Fruit fly (Drosophila melanogaster) whole organism, prepupa: ENCODE measurements around the gene Prosbeta3.

Experiments
- CG10631 ChIP-seq: fragments of 200-800 bp; sonication (Bioruptor generic); optimal IDR thresholded peaks from 2 replicates; lab custom pipeline; 2016; ENCODE audit warnings: missing biosample characterization, missing genetic modification characterization
- CG10669 ChIP-seq: fragments of 200-800 bp; sonication (Bioruptor generic); optimal IDR thresholded peaks from 3 replicates; lab custom pipeline; 2018; ENCODE audit warnings: missing biosample characterization, mild to moderate bottlenecking, missing genetic modification characterization, moderate library complexity
- CG11294 ChIP-seq: fragments of 200-800 bp; sonication (Bioruptor generic); IDR thresholded peaks from 2 replicates; pipeline ENCODE4 v1.3.6; 2022; ENCODE audit warnings: missing biosample characterization, missing genetic modification characterization
- CG11902 ChIP-seq: fragments of 200-800 bp; sonication (Bioruptor generic); optimal IDR thresholded peaks from 3 replicates; lab custom pipeline; 2016; ENCODE audit warnings: missing biosample characterization, missing genetic modification characterization
- CG15336 ChIP-seq: fragments of 200-800 bp; sonication (Bioruptor generic); IDR thresholded peaks from 2 replicates; pipeline ENCODE4 v1.3.6; 2022; ENCODE audit warnings: missing biosample characterization, missing genetic modification characterization
- CG1621 ChIP-seq: fragments of 200-800 bp; sonication (Bioruptor generic); optimal IDR thresholded peaks from 3 replicates; lab custom pipeline; 2018; ENCODE audit warnings: missing biosample characterization, mild to moderate bottlenecking, missing genetic modification characterization
- CG16779 ChIP-seq: fragments of 200-800 bp; sonication (Bioruptor generic); optimal IDR thresholded peaks from 3 replicates; lab custom pipeline; 2017; ENCODE audit warnings: missing biosample characterization, mild to moderate bottlenecking, missing genetic modification characterization
- CG3032 ChIP-seq: fragments of 200-800 bp; optimal IDR thresholded peaks from 2 replicates; lab custom pipeline; 2019; ENCODE audit warnings: missing biosample characterization, mild to moderate bottlenecking, missing genetic modification characterization, moderate library complexity
- CG31627 ChIP-seq: fragments of 200-800 bp; sonication (Bioruptor generic); optimal IDR thresholded peaks from 3 replicates; lab custom pipeline; 2016; ENCODE audit warnings: missing biosample characterization, missing genetic modification characterization
- CG32006 ChIP-seq: fragments of 200-800 bp; sonication (Bioruptor generic); optimal IDR thresholded peaks from 3 replicates; lab custom pipeline; 2017; ENCODE audit warnings: missing biosample characterization, mild to moderate bottlenecking, missing genetic modification characterization
- CG34406 ChIP-seq: fragments of 200-800 bp; sonication (Bioruptor generic); optimal IDR thresholded peaks from 3 replicates; lab custom pipeline; 2016; ENCODE audit warnings: missing biosample characterization, missing genetic modification characterization
- CG3919 ChIP-seq: fragments of 200-800 bp; sonication (Bioruptor generic); optimal IDR thresholded peaks from 3 replicates; lab custom pipeline; 2016; ENCODE audit warnings: missing biosample characterization, missing genetic modification characterization
- CG6163 ChIP-seq: fragments of 200-800 bp; sonication (Bioruptor generic); IDR thresholded peaks from 3 replicates; pipeline ENCODE4 v1.3.6; 2022; ENCODE audit warnings: missing biosample characterization, missing genetic modification characterization
- CG6276 ChIP-seq: fragments of 200-800 bp; sonication (Bioruptor generic); optimal IDR thresholded peaks from 2 replicates; lab custom pipeline; 2017; ENCODE audit warnings: missing biosample characterization, mild to moderate bottlenecking, missing genetic modification characterization
- CG6792 ChIP-seq: fragments of 200-800 bp; sonication (Bioruptor generic); optimal IDR thresholded peaks from 3 replicates; lab custom pipeline; 2016; ENCODE audit warnings: missing biosample characterization, missing genetic modification characterization
- CG6808 ChIP-seq: fragments of 200-800 bp; sonication (Bioruptor generic); optimal IDR thresholded peaks from 3 replicates; lab custom pipeline; 2017; ENCODE audit warnings: missing biosample characterization, missing genetic modification characterization, mild to moderate bottlenecking, moderate library complexity, missing genetic modification reagents
- CG6854 ChIP-seq: fragments of 200-800 bp; sonication (Bioruptor generic); optimal IDR thresholded peaks from 2 replicates; lab custom pipeline; 2017; ENCODE audit warnings: missing biosample characterization, mild to moderate bottlenecking, missing genetic modification characterization
- CG7368 ChIP-seq: fragments of 200-800 bp; sonication (Bioruptor generic); optimal IDR thresholded peaks from 3 replicates; lab custom pipeline; 2016; ENCODE audit warnings: missing biosample characterization, missing genetic modification characterization
- CG8119 ChIP-seq: fragments of 200-800 bp; sonication (Bioruptor generic); IDR thresholded peaks from 3 replicates; pipeline ENCODE4 v1.3.6; 2022; ENCODE audit warnings: missing biosample characterization, missing genetic modification characterization
- CG8319 ChIP-seq: fragments of 200-800 bp; sonication (Bioruptor generic); optimal IDR thresholded peaks from 3 replicates; lab custom pipeline; 2016; ENCODE audit warnings: missing biosample characterization, missing genetic modification characterization
- CG8632 ChIP-seq: fragments of 200-800 bp; sonication (Bioruptor generic); optimal IDR thresholded peaks from 3 replicates; lab custom pipeline; 2016; ENCODE audit warnings: missing biosample characterization, missing genetic modification characterization
- CG9139 ChIP-seq: fragments of 200-800 bp; sonication (Bioruptor generic); optimal IDR thresholded peaks from 3 replicates; lab custom pipeline; 2017; ENCODE audit warnings: missing biosample characterization, mild to moderate bottlenecking, missing genetic modification characterization
- Eip75B ChIP-seq: fragments of 200-800 bp; sonication (Bioruptor generic); optimal IDR thresholded peaks from 3 replicates; lab custom pipeline; 2016; ENCODE audit warnings: missing biosample characterization, missing genetic modification characterization
- Eip78C ChIP-seq: fragments of 200-800 bp; sonication (Bioruptor generic); peaks from one replicate; lab custom pipeline; 2016; ENCODE audit warnings: missing biosample characterization, missing genetic modification characterization
- Eip93F ChIP-seq: fragments of 200-800 bp; sonication (Bioruptor generic); optimal IDR thresholded peaks from 2 replicates; lab custom pipeline; 2016; ENCODE audit warnings: missing biosample characterization, mild to moderate bottlenecking, missing genetic modification characterization
- Ets21C ChIP-seq: fragments of 200-800 bp; sonication (Bioruptor generic); optimal IDR thresholded peaks from 3 replicates; lab custom pipeline; 2016; ENCODE audit warnings: missing biosample characterization, missing genetic modification characterization
- Ets96B ChIP-seq: fragments of 200-800 bp; optimal IDR thresholded peaks from 2 replicates; lab custom pipeline; 2019; ENCODE audit warnings: missing biosample characterization, mild to moderate bottlenecking, missing genetic modification characterization, moderate library complexity
- Gug ChIP-seq: fragments of 200-800 bp; sonication (Bioruptor generic); IDR thresholded peaks from 2 replicates; pipeline ENCODE4 v1.3.6; 2022; ENCODE audit warnings: missing biosample characterization, missing genetic modification characterization
- Hr38 ChIP-seq: sonication (Bioruptor generic); optimal IDR thresholded peaks from 2 replicates; lab custom pipeline; 2016; ENCODE audit warnings: missing biosample characterization, missing genetic modification characterization
- Hr39 ChIP-seq: fragments of 200-800 bp; sonication (Bioruptor generic); optimal IDR thresholded peaks from 2 replicates; lab custom pipeline; 2016; ENCODE audit warnings: missing biosample characterization, missing genetic modification characterization
- Hr4 ChIP-seq: fragments of 200-800 bp; sonication (Bioruptor generic); optimal IDR thresholded peaks from 3 replicates; lab custom pipeline; 2016; ENCODE audit warnings: missing biosample characterization, missing genetic modification characterization
- Lpt ChIP-seq: fragments of 200-800 bp; sonication (Bioruptor generic); optimal IDR thresholded peaks from 3 replicates; lab custom pipeline; 2016; ENCODE audit warnings: missing biosample characterization, missing genetic modification characterization
- Met ChIP-seq: fragments of 200-800 bp; sonication (Bioruptor generic); optimal IDR thresholded peaks from 3 replicates; lab custom pipeline; 2016; ENCODE audit warnings: missing biosample characterization, missing genetic modification characterization
- OdsH ChIP-seq: fragments of 200-800 bp; sonication (Bioruptor generic); optimal IDR thresholded peaks from 3 replicates; lab custom pipeline; 2016; ENCODE audit warnings: missing biosample characterization, missing genetic modification characterization
- Smox ChIP-seq: fragments of 200-800 bp; sonication (Bioruptor generic); optimal IDR thresholded peaks from 3 replicates; lab custom pipeline; 2016; ENCODE audit warnings: missing biosample characterization, missing genetic modification characterization
- Sox102F ChIP-seq: fragments of 200-800 bp; sonication (Bioruptor generic); optimal IDR thresholded peaks from 2 replicates; lab custom pipeline; 2016; ENCODE audit warnings: missing biosample characterization, mild to moderate bottlenecking, missing genetic modification characterization
- Sox14 ChIP-seq: fragments of 200-800 bp; sonication (Bioruptor generic); optimal IDR thresholded peaks from 3 replicates; lab custom pipeline; 2016; ENCODE audit warnings: missing biosample characterization, missing genetic modification characterization
- Sox15 ChIP-seq: fragments of 200-800 bp; sonication (Bioruptor generic); optimal IDR thresholded peaks from 3 replicates; lab custom pipeline; 2016; ENCODE audit warnings: missing biosample characterization, missing genetic modification characterization
- achi ChIP-seq: fragments of 200-800 bp; sonication (Bioruptor generic); optimal IDR thresholded peaks from 3 replicates; lab custom pipeline; 2016; ENCODE audit warnings: missing biosample characterization, missing genetic modification characterization
- cyc ChIP-seq: fragments of 200-800 bp; sonication (Bioruptor generic); optimal IDR thresholded peaks from 3 replicates; lab custom pipeline; 2016; ENCODE audit warnings: missing biosample characterization, missing genetic modification characterization
- dac ChIP-seq: fragments of 200-800 bp; sonication (Bioruptor generic); optimal IDR thresholded peaks from 2 replicates; lab custom pipeline; 2017; ENCODE audit warnings: missing biosample characterization, mild to moderate bottlenecking, missing genetic modification characterization
- dsx ChIP-seq: fragments of 200-800 bp; optimal IDR thresholded peaks from 3 replicates; lab custom pipeline; 2019; ENCODE audit warnings: missing biosample characterization, mild to moderate bottlenecking, missing genetic modification characterization, moderate library complexity; ENCODE audit not compliant: poor library complexity, severe bottlenecking
- fd59A ChIP-seq: fragments of 200-800 bp; sonication (Bioruptor generic); optimal IDR thresholded peaks from 2 replicates; lab custom pipeline; 2017; ENCODE audit warnings: missing biosample characterization, mild to moderate bottlenecking, missing genetic modification characterization, missing genetic modification reagents
- fd85E ChIP-seq: fragments of 200-800 bp; sonication (Bioruptor generic); optimal IDR thresholded peaks from 3 replicates; lab custom pipeline; 2016; ENCODE audit warnings: missing biosample characterization, missing genetic modification characterization
- fkh ChIP-seq: fragments of 200-800 bp; sonication (Bioruptor generic); optimal IDR thresholded peaks from 3 replicates; lab custom pipeline; 2017; ENCODE audit warnings: missing biosample characterization, mild to moderate bottlenecking, missing genetic modification characterization, moderate library complexity
- lz ChIP-seq: fragments of 200-800 bp; sonication (Bioruptor generic); optimal IDR thresholded peaks from 3 replicates; lab custom pipeline; 2016; ENCODE audit warnings: missing biosample characterization, missing genetic modification characterization
- net ChIP-seq: fragments of 200-800 bp; sonication (Bioruptor generic); optimal IDR thresholded peaks from 3 replicates; lab custom pipeline; 2016; ENCODE audit warnings: missing biosample characterization, missing genetic modification characterization
- spab ChIP-seq: fragments of 200-800 bp; sonication (Bioruptor generic); optimal IDR thresholded peaks from 2 replicates; lab custom pipeline; 2017; ENCODE audit warnings: missing biosample characterization, mild to moderate bottlenecking, missing genetic modification characterization, missing genetic modification reagents
- svp ChIP-seq: fragments of 200-800 bp; sonication (Bioruptor generic); peaks from one replicate; lab custom pipeline; 2016; ENCODE audit warnings: missing biosample characterization, missing genetic modification characterization
- topi ChIP-seq: fragments of 200-800 bp; sonication (Bioruptor generic); optimal IDR thresholded peaks from 3 replicates; lab custom pipeline; 2016; ENCODE audit warnings: missing biosample characterization, missing genetic modification characterization
- vri ChIP-seq: fragments of 200-800 bp; sonication (Bioruptor generic); optimal IDR thresholded peaks from 3 replicates; lab custom pipeline; 2016; ENCODE audit warnings: missing biosample characterization, mild to moderate bottlenecking, missing genetic modification characterization

The Prosbeta3 gene

DNA sequence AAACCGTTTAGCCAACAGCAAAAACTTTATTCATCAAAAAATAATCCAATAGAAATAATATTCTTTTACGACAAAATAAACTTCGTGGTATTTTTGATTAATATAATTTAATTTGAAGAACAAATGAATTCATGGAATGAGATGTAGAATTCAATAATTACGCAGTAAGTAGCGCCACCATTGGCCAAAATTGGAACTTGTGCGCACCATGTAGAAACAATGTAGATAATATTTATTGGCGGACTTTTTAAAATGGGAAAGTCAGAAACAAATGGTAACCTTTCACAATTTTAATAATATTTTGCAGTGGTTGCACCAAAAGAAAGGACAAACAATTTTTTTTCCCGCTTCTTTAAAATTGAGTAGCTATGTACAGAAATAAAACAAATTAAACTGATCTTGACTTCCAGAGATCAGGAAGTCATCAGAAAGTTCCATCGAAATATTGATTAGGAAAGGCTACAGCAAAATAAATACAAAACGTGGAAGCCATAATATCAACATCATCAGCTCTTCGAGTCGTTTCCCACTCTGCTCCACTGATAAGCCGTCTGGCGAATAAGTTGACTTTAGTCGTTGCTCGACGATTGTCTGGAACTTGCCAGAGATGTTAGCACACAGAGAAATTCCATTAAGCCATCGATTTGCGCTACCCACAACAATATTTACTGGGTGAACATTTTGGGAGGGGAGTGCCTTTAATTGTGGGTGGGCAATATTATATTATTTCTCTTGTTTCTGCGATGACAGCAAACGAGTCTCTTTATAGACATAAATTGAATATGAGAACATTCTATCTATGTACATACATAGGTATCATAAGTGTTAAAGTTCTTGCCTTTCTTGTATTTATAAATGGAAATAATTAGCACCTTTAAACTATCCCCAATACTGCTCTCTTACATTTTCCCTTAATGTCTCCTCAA, 25.9 kb downstream of the Prosbeta3 start:
- no peak for TF ChIP-seq achi (GFP tag; lab: Kevin White, UChicago)
- TF ChIP-seq Gug (GFP tag; lab: Robert Waterston, UW) = no peak
- peak; percentile 64 for TF ChIP-seq CG8319 (GFP tag; lab: Kevin White, UChicago)
- TF ChIP-seq CG32006 = no peak
- peak; percentile 14 for TF ChIP-seq CG9139
- TF ChIP-seq svp (GFP tag; lab: Kevin White, UChicago) = peak; percentile 85
- no peak for TF ChIP-seq fd85E (GFP tag; lab: Kevin White, UChicago)
- no peak for TF ChIP-seq CG10669
- TF ChIP-seq CG11294 (GFP tag; lab: Robert Waterston, UW) = no peak
- peak; percentile 27 for TF ChIP-seq CG6276 (GFP tag; lab: Kevin White, UChicago)
- no peak for TF ChIP-seq CG1621
- no peak for TF ChIP-seq Sox15
- TF ChIP-seq Ets96B = no peak
- no peak for TF ChIP-seq lz (GFP tag; lab: Kevin White, UChicago)
- no peak for TF ChIP-seq CG8632 (GFP tag; lab: Kevin White, UChicago)
- TF ChIP-seq Lpt = no peak
- TF ChIP-seq CG6854 (GFP tag; lab: Kevin White, UChicago) = no peak
- TF ChIP-seq Smox (GFP tag; lab: Kevin White, UChicago) = peak; percentile 9
- TF ChIP-seq CG31627 = peak; percentile 38
- TF ChIP-seq dsx = no peak
- peak; percentile 26 for TF ChIP-seq Ets21C
- no peak for TF ChIP-seq CG7368 (GFP tag; lab: Kevin White, UChicago)
- no peak for TF ChIP-seq CG16779 (tag; lab: Kevin White, UChicago)
- no peak for TF ChIP-seq CG10631 (GFP tag; lab: Kevin White, UChicago)
- no peak for TF ChIP-seq CG34406 (GFP tag; lab: Kevin White, UChicago)
- peak; percentile 49 for TF ChIP-seq CG6808 (GFP tag; lab: Kevin White, UChicago)
- peak; percentile 9 for TF ChIP-seq Met (GFP tag; lab: Kevin White, UChicago)
- TF ChIP-seq Eip78C (GFP tag; lab: Kevin White, UChicago) = peak; percentile 33
- no peak for TF ChIP-seq Hr4 (GFP tag; lab: Kevin White, UChicago)
- peak; percentile 30 for TF ChIP-seq dac
- TF ChIP-seq CG15336 (GFP tag; lab: Robert Waterston, UW) = peak; percentile 61
- TF ChIP-seq Sox14 = no peak
- TF ChIP-seq OdsH (GFP tag; lab: Kevin White, UChicago) = peak; percentile 8
- no peak for TF ChIP-seq vri
- no peak for TF ChIP-seq Eip75B (GFP tag; lab: Kevin White, UChicago)
- no peak for TF ChIP-seq net (GFP tag; lab: Kevin White, UChicago)
- no peak for TF ChIP-seq CG3919 (GFP tag; lab: Kevin White, UChicago)
- TF ChIP-seq cyc (GFP tag; lab: Kevin White, UChicago) = peak; percentile 11
- TF ChIP-seq spab = no peak
- TF ChIP-seq CG11902 (GFP tag; lab: Kevin White, UChicago) = no peak
- no peak for TF ChIP-seq Hr38
- no peak for TF ChIP-seq Eip93F
- TF ChIP-seq CG3032 (tag; lab: Kevin White, UChicago) = no peak
- TF ChIP-seq CG6163 (GFP tag; lab: Robert Waterston, UW) = no peak
- TF ChIP-seq Sox102F (GFP tag; lab: Kevin White, UChicago) = no peak
- TF ChIP-seq CG8119 = peak; percentile 38; the same call in 2 of the 3 replicates
- no peak for TF ChIP-seq CG6792 (GFP tag; lab: Kevin White, UChicago)
- TF ChIP-seq topi = no peak
- no peak for TF ChIP-seq fd59A
- peak; percentile 76 for TF ChIP-seq fkh (GFP tag; lab: Kevin White, UChicago)
- peak; percentile 15 for TF ChIP-seq Hr39 (GFP tag; lab: Kevin White, UChicago)
